Worm (Caenorhabditis elegans): ENCODE data around the gene nep-17.

nep-17 gene

DNA sequence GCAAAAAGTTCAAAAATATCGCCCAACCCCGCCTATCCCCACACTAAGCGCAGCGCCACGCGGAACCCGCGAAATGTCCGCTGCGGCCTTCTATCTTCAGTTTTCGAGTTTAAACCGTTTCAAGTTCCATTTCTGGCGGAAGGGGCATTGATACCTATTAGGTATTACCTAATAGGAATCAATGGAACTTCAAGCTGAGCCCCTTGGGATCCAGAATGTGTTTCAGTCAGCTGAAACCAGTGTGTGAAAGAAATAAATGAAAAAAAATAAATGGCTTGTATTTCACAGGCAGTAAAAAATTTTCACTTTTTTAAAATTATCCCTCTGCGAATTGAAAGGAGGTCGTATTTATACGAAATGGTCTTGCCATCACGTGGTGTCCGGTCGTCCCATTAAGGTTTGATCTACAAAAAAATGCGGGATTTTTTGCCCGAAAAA is 13.6 kb downstream of the nep-17 start:
- TF ChIP-seq efl-1 (optimal IDR thresholded peaks at IDR 0.05), result no peak
- TF ChIP-seq efl-1 (GFP tag; optimal IDR thresholded peaks at IDR 0.05 in 1 of 2), result peak in 1 of 2 experiments; percentile 52
- no peak for TF ChIP-seq elt-2 (tag; optimal IDR thresholded peaks at IDR 0.05)
- peak; percentile 93 for TF ChIP-seq snpc-4 (tag; optimal IDR thresholded peaks at IDR 0.05)
- TF ChIP-seq mef-2 (tag; optimal IDR thresholded peaks at IDR 0.05), result no peak
- TF ChIP-seq unc-98 (GFP tag; IDR thresholded peaks at IDR 0.05), result no peak
- no peak for TF ChIP-seq aly-2 (tag; optimal IDR thresholded peaks at IDR 0.05)
- TF ChIP-seq jun-1 (tag; optimal IDR thresholded peaks at IDR 0.05), result no peak
- no peak for TF ChIP-seq hlh-17 (GFP tag; optimal IDR thresholded peaks at IDR 0.05; ENCODE audit: borderline replicate concordance)
- TF ChIP-seq ceh-8 (GFP tag; optimal IDR thresholded peaks at IDR 0.05), result no peak
- TF ChIP-seq fkh-8 (tag; optimal IDR thresholded peaks at IDR 0.05), result no peak
- peak; percentile 26 for TF ChIP-seq nhr-71 (tag; optimal IDR thresholded peaks at IDR 0.05)
- TF ChIP-seq mab-9 (GFP tag; IDR thresholded peaks at IDR 0.05), result no peak
- TF ChIP-seq fos-1 (tag; optimal IDR thresholded peaks at IDR 0.05), result no peak
- no peak for TF ChIP-seq C16A3.4 (tag; optimal IDR thresholded peaks at IDR 0.05)
- TF ChIP-seq nhr-47 (tag; optimal IDR thresholded peaks at IDR 0.05), result no peak
- no peak for TF ChIP-seq efl-3 (GFP tag; optimal IDR thresholded peaks at IDR 0.05)
- no peak for TF ChIP-seq mep-1 (tag; optimal IDR thresholded peaks at IDR 0.05)
- TF ChIP-seq nhr-84 (tag; optimal IDR thresholded peaks at IDR 0.05), result no peak
- TF ChIP-seq blmp-1 (tag; optimal IDR thresholded peaks at IDR 0.05), result no peak
- no peak for TF ChIP-seq zag-1 (tag; optimal IDR thresholded peaks at IDR 0.05)
- peak; percentile 22 for TF ChIP-seq nhr-19 (GFP tag; conservative IDR thresholded peaks at IDR 0.05)
- no peak for TF ChIP-seq C04F5.9 (tag; optimal IDR thresholded peaks at IDR 0.05)

DNA sequence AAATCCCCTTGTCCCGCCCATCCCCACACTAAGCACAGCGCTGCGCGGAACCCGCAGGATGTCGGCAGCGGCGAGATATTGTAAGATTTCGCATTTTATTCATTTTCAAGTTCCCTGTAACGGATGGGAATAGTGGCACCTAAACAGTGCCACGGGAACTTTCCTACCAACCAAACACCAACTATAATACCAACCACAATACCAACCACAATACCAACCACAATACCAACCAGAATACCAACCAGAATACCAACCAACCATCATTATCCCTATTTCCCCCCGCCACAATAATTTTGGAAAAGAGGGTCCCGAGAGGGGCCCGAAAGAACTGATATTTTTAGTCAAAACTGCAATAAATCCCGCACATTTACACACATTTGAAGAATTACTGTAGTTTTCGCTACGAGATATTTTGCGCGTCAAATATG is 14.4 kb downstream of the nep-17 start:
- TF ChIP-seq lin-39 (tag; optimal IDR thresholded peaks at IDR 0.05), result no peak
- no peak for TF ChIP-seq efl-1 (optimal IDR thresholded peaks at IDR 0.05)
- TF ChIP-seq efl-1 (GFP tag; optimal IDR thresholded peaks at IDR 0.05 in 1 of 2), result peak in 1 of 2 experiments; percentile 47
- peak; percentile 92 for TF ChIP-seq snpc-4 (tag; optimal IDR thresholded peaks at IDR 0.05)
- peak; percentile 68 for TF ChIP-seq nhr-85 (tag)

DNA sequence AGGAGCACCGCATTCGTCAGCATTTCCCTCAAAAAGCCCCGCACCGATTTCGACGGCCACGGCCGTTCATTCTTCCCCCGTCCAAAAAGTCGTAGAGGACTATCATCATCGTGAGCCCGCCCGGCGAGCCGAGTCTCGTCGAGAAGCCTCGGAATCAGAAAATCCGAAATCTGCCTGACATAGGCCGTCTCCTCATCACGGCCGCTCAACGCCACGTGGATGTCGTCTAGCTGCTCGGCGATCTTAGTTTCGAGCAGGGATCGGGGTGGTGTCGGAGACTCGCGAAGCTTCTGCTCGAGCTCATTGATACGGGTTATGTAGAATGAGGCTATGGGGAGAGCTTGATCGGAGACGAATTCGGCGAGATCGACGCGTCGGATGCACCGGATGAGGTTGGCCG is 21.5 kb downstream of the nep-17 start:
- no peak for TF ChIP-seq mab-9 (GFP tag; IDR thresholded peaks at IDR 0.05)
- no peak for TF ChIP-seq grh-1 (GFP tag; IDR thresholded peaks at IDR 0.05)

DNA sequence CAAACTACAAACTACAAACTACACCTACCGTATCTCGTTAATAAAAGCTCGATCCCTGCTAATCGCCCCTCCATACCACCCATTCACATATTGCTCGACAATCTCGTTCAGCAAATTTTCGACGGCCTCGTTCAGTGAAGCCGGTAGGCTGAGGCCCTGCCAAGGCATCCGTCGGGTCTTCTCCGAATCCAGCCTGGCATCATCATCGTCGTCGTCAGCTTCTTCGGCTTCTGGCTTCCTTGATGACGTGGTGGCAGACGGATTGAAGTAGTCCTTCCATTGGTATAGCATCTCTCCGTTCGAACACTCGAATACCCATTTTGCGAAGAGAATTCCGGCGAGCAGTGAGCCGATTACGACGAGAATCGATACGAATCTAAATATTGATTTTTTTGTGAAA is 23.0 kb downstream of the nep-17 start:
- TF ChIP-seq grh-1 (GFP tag; IDR thresholded peaks at IDR 0.05) (no peak), sptf-1 (tag; optimal IDR thresholded peaks at IDR 0.05) (no peak)

DNA sequence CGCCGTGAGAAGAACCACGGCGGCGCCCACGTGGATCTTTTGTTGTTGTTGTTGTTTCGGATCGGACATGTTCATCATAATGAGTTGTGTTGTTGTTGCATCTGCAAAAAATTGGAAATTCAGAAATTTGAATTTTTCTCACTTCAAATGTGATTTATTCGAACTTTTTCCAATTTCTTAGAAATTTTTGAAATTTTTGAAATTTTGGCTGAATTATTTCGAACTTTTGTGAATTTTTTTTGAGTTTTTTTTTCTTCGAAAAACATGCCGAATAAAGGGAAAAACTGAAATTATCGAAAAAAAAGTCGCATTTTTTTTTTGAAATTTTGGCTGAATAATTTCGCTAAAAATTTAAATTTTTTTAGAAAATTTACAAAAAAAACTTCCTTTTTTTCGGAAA is 23.5 kb downstream of the nep-17 start, which contains the start of gene snx-14:
Gene snx-14 (minus strand): TSS at position 101 of the 400 bp plus-strand sequence.
- no peak for TF ChIP-seq isw-1 (GFP tag; IDR thresholded peaks at IDR 0.05)
- no peak for TF ChIP-seq ets-5 (GFP tag; IDR thresholded peaks at IDR 0.05)
- TF ChIP-seq fkh-8 (tag; optimal IDR thresholded peaks at IDR 0.05), result no peak
- TF ChIP-seq lin-39 (tag; optimal IDR thresholded peaks at IDR 0.05), result no peak
- no peak for TF ChIP-seq rnt-1 (tag; optimal IDR thresholded peaks at IDR 0.05)
- TF ChIP-seq egl-13 (tag; optimal IDR thresholded peaks at IDR 0.05), result no peak
- TF ChIP-seq ztf-4 (tag; optimal IDR thresholded peaks at IDR 0.05), result no peak

DNA sequence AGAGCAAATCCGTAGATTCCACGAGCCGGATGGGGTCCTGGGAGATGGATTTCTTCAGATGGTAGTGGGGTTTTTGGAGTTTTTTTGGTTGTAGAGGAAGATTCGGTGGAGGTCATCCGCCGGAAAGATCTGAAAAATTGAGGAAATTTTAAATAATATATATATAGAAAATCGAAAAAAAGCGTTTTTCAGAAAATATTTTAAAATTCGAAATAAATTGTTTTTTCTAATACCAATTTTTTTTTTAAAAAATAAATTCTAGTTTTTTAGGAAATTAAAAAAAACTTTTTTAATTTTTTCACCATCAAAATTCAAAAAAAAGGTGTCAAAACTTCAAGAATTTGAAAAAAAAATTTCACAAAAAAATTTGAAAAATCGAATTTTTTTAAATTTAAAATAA is 33.3 kb downstream of the nep-17 start, which contains the start of the genes noa-1 and Y48E1B.17:
Gene noa-1 (minus strand): TSS at position 101 of the 400 bp plus-strand sequence.
Gene Y48E1B.17 (minus strand): TSS at position 129 of the 400 bp plus-strand sequence.
- TF ChIP-seq sup-37 (GFP tag; optimal IDR thresholded peaks at IDR 0.05), result no peak
- no peak for TF ChIP-seq skn-1 (tag; optimal IDR thresholded peaks at IDR 0.05)
- no peak for TF ChIP-seq efl-1 (optimal IDR thresholded peaks at IDR 0.05)
- TF ChIP-seq efl-1 (GFP tag; optimal IDR thresholded peaks at IDR 0.05 in 1 of 2), result peak in 1 of 2 experiments; percentile 53
